Worm (Caenorhabditis elegans) whole organism, young adult: ENCODE measurements around the gene C17C3.15.

Experiments used
- ceh-58 ChIP-seq: fragments of 200-800 bp; sonication (Bioruptor generic); IDR thresholded peaks from 2 replicates; pipeline ENCODE4 v1.3.6; 2022; ENCODE audit warnings: missing genetic modification characterization, missing compliant biosample characterization
- nhr-90 ChIP-seq: sonication (generic microtip); optimal IDR thresholded peaks from 2 replicates; lab custom pipeline; 2016; ENCODE audit warnings: missing genotype, mild to moderate bottlenecking, missing genetic modification characterization, missing compliant biosample characterization
- sptf-2 ChIP-seq: fragments of 200-800 bp; sonication (Bioruptor generic); optimal IDR thresholded peaks from 2 replicates; lab custom pipeline; 2018; ENCODE audit warnings: mild to moderate bottlenecking, missing genetic modification characterization, missing compliant biosample characterization

- no peak for TF ChIP-seq sptf-2 (GFP tag; lab: Kevin White, UChicago)
- no peak for TF ChIP-seq nhr-90 (tag; lab: Kevin White, UChicago)
- no peak for TF ChIP-seq ceh-58 (GFP tag; lab: Robert Waterston, UW)
Observed at ce11 chrII:5592857-5593256, 22.4 kb downstream of the C17C3.15 start.
